Worm (Caenorhabditis elegans): ENCODE measurements around the gene sup-12.

DNA sequence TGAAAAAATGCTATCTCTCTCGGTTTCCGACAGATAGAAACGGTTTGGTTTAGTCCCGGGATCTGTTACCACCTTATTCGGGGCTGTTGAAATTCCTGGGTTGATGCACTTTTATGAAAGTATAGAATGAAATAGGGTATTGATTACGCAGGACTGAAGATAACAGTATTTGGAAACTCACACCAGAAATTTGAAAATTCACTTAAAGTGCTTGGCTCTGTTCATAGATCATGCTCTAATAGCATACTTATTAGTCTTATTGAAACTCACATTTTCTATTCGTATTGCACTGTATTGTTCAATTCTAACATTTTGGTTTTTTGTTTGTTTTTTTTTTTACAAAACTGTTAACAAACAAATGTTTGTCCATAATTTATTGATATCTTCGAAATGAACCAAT, 38.2 kb upstream of the sup-12 start:
- TF ChIP-seq dao-5 (tag; optimal IDR thresholded peaks at IDR 0.05), result no peak
- TF ChIP-seq him-1 (tag; optimal IDR thresholded peaks at IDR 0.05), result no peak

Measured in whole organism, L4/young adult.